Fruit fly (Drosophila melanogaster) whole organism, embryonic: ENCODE data around the gene Dhps.

Source experiments
- ATbp ChIP-seq: fragments of 200-800 bp; sonication (Bioruptor generic); optimal IDR thresholded peaks from 2 replicates; lab custom pipeline; 2017; ENCODE audit warnings: missing biosample characterization, mild to moderate bottlenecking, missing genetic modification characterization, missing genetic modification reagents
- Ada2b ChIP-seq: fragments of 200-800 bp; sonication (Bioruptor generic); IDR thresholded peaks from 2 replicates; pipeline ENCODE4 v1.3.6; 2022; ENCODE audit warnings: missing biosample characterization, missing genetic modification characterization
- Aef1 ChIP-seq: fragments of 200-800 bp; sonication (Bioruptor generic); IDR thresholded peaks from 3 replicates; pipeline ENCODE4 v1.3.6; 2022; ENCODE audit warnings: missing biosample characterization, missing genetic modification characterization
- Atf6 ChIP-seq: fragments of 200-800 bp; sonication (Bioruptor generic); IDR thresholded peaks from 2 replicates; pipeline ENCODE4 v1.3.6; 2022; ENCODE audit warnings: missing biosample characterization, missing genetic modification characterization
- Bdp1 ChIP-seq: fragments of 200-800 bp; sonication (Bioruptor generic); optimal IDR thresholded peaks from 3 replicates; lab custom pipeline; 2016; ENCODE audit warnings: missing biosample characterization, missing genetic modification characterization
- CG1233 ChIP-seq: fragments of 200-800 bp; sonication (Bioruptor generic); optimal IDR thresholded peaks from 4 replicates; lab custom pipeline; 2018; ENCODE audit warnings: missing biosample characterization, mild to moderate bottlenecking, missing genetic modification characterization
- CG12659 ChIP-seq: fragments of 200-800 bp; sonication (Bioruptor generic); optimal IDR thresholded peaks from 3 replicates; lab custom pipeline; 2017; ENCODE audit warnings: mild to moderate bottlenecking, missing biosample characterization, missing genetic modification reagents, missing genetic modification characterization
- CG14667 ChIP-seq: fragments of 200-800 bp; sonication (Bioruptor generic); IDR thresholded peaks from 2 replicates; pipeline ENCODE4 v1.3.6; 2022; ENCODE audit warnings: missing biosample characterization, missing genetic modification characterization
- CG14965 ChIP-seq: fragments of 200-800 bp; sonication (Bioruptor generic); optimal IDR thresholded peaks from 2 replicates; lab custom pipeline; 2016; ENCODE audit warnings: missing biosample characterization, missing genetic modification characterization, borderline replicate concordance
- CG15514 ChIP-seq: fragments of 200-800 bp; sonication (Bioruptor generic); optimal IDR thresholded peaks from 3 replicates; lab custom pipeline; 2017; ENCODE audit warnings: missing biosample characterization, missing genetic modification characterization, mild to moderate bottlenecking, moderate library complexity, missing genetic modification reagents
- CG16863 ChIP-seq: fragments of 200-800 bp; sonication (Bioruptor generic); optimal IDR thresholded peaks from 3 replicates; lab custom pipeline; 2016; ENCODE audit warnings: missing biosample characterization, missing genetic modification characterization
- CG17385 ChIP-seq: fragments of 200-800 bp; sonication (Bioruptor generic); optimal IDR thresholded peaks from 3 replicates; lab custom pipeline; 2018; ENCODE audit warnings: missing biosample characterization, mild to moderate bottlenecking, missing genetic modification characterization
- CG1792 ChIP-seq: fragments of 200-800 bp; sonication (Bioruptor generic); optimal IDR thresholded peaks from 2 replicates; lab custom pipeline; 2016; ENCODE audit warnings: missing biosample characterization, missing genetic modification characterization
- CG18011 ChIP-seq: fragments of 200-800 bp; sonication (Bioruptor generic); optimal IDR thresholded peaks from 2 replicates; lab custom pipeline; 2017; ENCODE audit warnings: missing biosample characterization, missing genetic modification characterization, mild to moderate bottlenecking, moderate library complexity, missing genotype
- CG3163 ChIP-seq: fragments of 200-800 bp; sonication (Bioruptor generic); optimal IDR thresholded peaks from 3 replicates; lab custom pipeline; 2016; ENCODE audit warnings: missing biosample characterization, missing genetic modification characterization
- CG34422 ChIP-seq: fragments of 200-800 bp; sonication (Bioruptor generic); IDR thresholded peaks from 3 replicates; pipeline ENCODE4 v1.3.6; 2022; ENCODE audit warnings: missing biosample characterization, missing genetic modification characterization
- CG4424 ChIP-seq: fragments of 200-800 bp; sonication (Bioruptor generic); optimal IDR thresholded peaks from 3 replicates; lab custom pipeline; 2016; ENCODE audit warnings: missing biosample characterization, missing genetic modification characterization
- CG4617 ChIP-seq: fragments of 200-800 bp; sonication (Bioruptor generic); optimal IDR thresholded peaks from 3 replicates; lab custom pipeline; 2016; ENCODE audit warnings: missing biosample characterization, missing genetic modification characterization, borderline replicate concordance
- CG4707 ChIP-seq: fragments of 200-800 bp; sonication (Bioruptor generic); optimal IDR thresholded peaks from 2 replicates; lab custom pipeline; 2018; ENCODE audit warnings: missing biosample characterization, mild to moderate bottlenecking, missing genetic modification characterization, moderate library complexity
- CG4820 ChIP-seq: fragments of 200-800 bp; sonication (Bioruptor generic); optimal IDR thresholded peaks from 3 replicates; lab custom pipeline; 2016; ENCODE audit warnings: missing biosample characterization, missing genetic modification characterization
- CG5180 ChIP-seq: fragments of 200-800 bp; sonication (Bioruptor generic); optimal IDR thresholded peaks from 3 replicates; lab custom pipeline; 2017; ENCODE audit warnings: missing biosample characterization, missing genetic modification characterization, mild to moderate bottlenecking, moderate library complexity, missing genetic modification reagents
- CG6765 ChIP-seq: fragments of 200-800 bp; sonication (Bioruptor generic); optimal IDR thresholded peaks from 3 replicates; lab custom pipeline; 2017; ENCODE audit warnings: missing biosample characterization, mild to moderate bottlenecking, missing genetic modification characterization
- CG8478 ChIP-seq: fragments of >200 bp; optimal IDR thresholded peaks from 2 replicates; lab custom pipeline; 2018
- CG8924 ChIP-seq: fragments of 200-800 bp; optimal IDR thresholded peaks from 3 replicates; lab custom pipeline; 2019; ENCODE audit warnings: missing biosample characterization, mild to moderate bottlenecking, missing genetic modification characterization, moderate library complexity
- CG9609 ChIP-seq: fragments of 200-800 bp; sonication (Bioruptor generic); optimal IDR thresholded peaks from 3 replicates; lab custom pipeline; 2016; ENCODE audit warnings: missing biosample characterization, missing genetic modification characterization
- Doc3 ChIP-seq: fragments of 200-800 bp; sonication (Bioruptor generic); IDR thresholded peaks from 3 replicates; pipeline ENCODE4 v1.3.6; 2022; ENCODE audit warnings: missing biosample characterization, missing genetic modification characterization; ENCODE audit not compliant: partially characterized antibody
- HHEX ChIP-seq: fragments of 200-800 bp; sonication (Bioruptor generic); optimal IDR thresholded peaks from 3 replicates; lab custom pipeline; 2017; ENCODE audit warnings: missing biosample characterization, mild to moderate bottlenecking, missing genetic modification characterization, missing genetic modification reagents
- HLH3B ChIP-seq: fragments of 200-800 bp; sonication (Bioruptor generic); IDR thresholded peaks from 2 replicates; pipeline ENCODE4 v1.3.6; 2022; ENCODE audit warnings: missing biosample characterization, missing genetic modification characterization
- Hr3 ChIP-seq: fragments of 200-800 bp; sonication (Bioruptor generic); optimal IDR thresholded peaks from 3 replicates; lab custom pipeline; 2016; ENCODE audit warnings: missing biosample characterization, missing genetic modification characterization
- Hr39 ChIP-seq: fragments of >200 bp; optimal IDR thresholded peaks from 2 replicates; lab custom pipeline; 2017
- MTF-1 ChIP-seq: fragments of 200-800 bp; sonication (Bioruptor generic); optimal IDR thresholded peaks from 2 replicates; lab custom pipeline; 2018; ENCODE audit warnings: missing biosample characterization, mild to moderate bottlenecking, missing genetic modification characterization, borderline replicate concordance
- Side ChIP-seq: fragments of 200-800 bp; sonication (Bioruptor generic); optimal IDR thresholded peaks from 2 replicates; lab custom pipeline; 2016; ENCODE audit warnings: missing biosample characterization, missing genetic modification characterization
- Sry-δ ChIP-seq: fragments of 200-800 bp; sonication (Bioruptor generic); optimal IDR thresholded peaks from 2 replicates; lab custom pipeline; 2016; ENCODE audit warnings: missing biosample characterization, missing genetic modification characterization
- al ChIP-seq: fragments of 200-800 bp; sonication (Bioruptor generic); IDR thresholded peaks from 2 replicates; pipeline ENCODE4 v1.3.6; 2022; ENCODE audit warnings: missing biosample characterization, missing genetic modification characterization
- aop ChIP-seq: fragments of 200-800 bp; sonication (Bioruptor generic); IDR thresholded peaks from 2 replicates; pipeline ENCODE4 v1.3.6; 2022; ENCODE audit warnings: missing biosample characterization, missing genetic modification characterization
- bab2 ChIP-seq: fragments of 200-800 bp; sonication (Bioruptor generic); optimal IDR thresholded peaks from 2 replicates; lab custom pipeline; 2016; ENCODE audit warnings: missing biosample characterization, missing genetic modification characterization
- crol ChIP-seq: fragments of 200-800 bp; sonication (Bioruptor generic); IDR thresholded peaks from 2 replicates; pipeline ENCODE4 v1.3.6; 2022; ENCODE audit warnings: missing biosample characterization, missing genetic modification characterization
- cwo ChIP-seq: fragments of 200-800 bp; sonication (Bioruptor generic); optimal IDR thresholded peaks from 3 replicates; lab custom pipeline; 2017; ENCODE audit warnings: missing biosample characterization, missing genetic modification characterization, mild to moderate bottlenecking, moderate library complexity, missing genetic modification reagents
- ewg ChIP-seq: fragments of 200-800 bp; sonication (Bioruptor generic); optimal IDR thresholded peaks from 3 replicates; lab custom pipeline; 2017; ENCODE audit warnings: mild to moderate bottlenecking, missing biosample characterization, missing genetic modification reagents, missing genetic modification characterization
- her ChIP-seq: fragments of 200-800 bp; sonication (Bioruptor generic); optimal IDR thresholded peaks from 2 replicates; lab custom pipeline; 2016; ENCODE audit warnings: missing biosample characterization, missing genetic modification characterization
- jing ChIP-seq: fragments of 200-800 bp; sonication (Bioruptor generic); optimal IDR thresholded peaks from 2 replicates; lab custom pipeline; 2018; ENCODE audit warnings: missing biosample characterization, mild to moderate bottlenecking, missing genetic modification characterization
- ken ChIP-seq: fragments of 200-800 bp; sonication (Bioruptor generic); IDR thresholded peaks from 3 replicates; pipeline ENCODE4 v1.3.6; 2022; ENCODE audit warnings: missing biosample characterization, missing genetic modification characterization
- org-1 ChIP-seq: fragments of 200-800 bp; sonication (Bioruptor generic); optimal IDR thresholded peaks from 2 replicates; lab custom pipeline; 2017; ENCODE audit warnings: missing biosample characterization, missing genetic modification characterization
- row ChIP-seq: fragments of 200-800 bp; sonication (Bioruptor generic); IDR thresholded peaks from 3 replicates; pipeline ENCODE4 v1.3.6; 2022; ENCODE audit warnings: missing biosample characterization, missing genetic modification characterization
- scrt ChIP-seq: fragments of 200-800 bp; sonication (Bioruptor generic); optimal IDR thresholded peaks from 2 replicates; lab custom pipeline; 2018; ENCODE audit warnings: missing biosample characterization, mild to moderate bottlenecking, missing genetic modification characterization, moderate library complexity
- stc ChIP-seq: fragments of 200-800 bp; sonication (Bioruptor generic); IDR thresholded peaks from 2 replicates; pipeline ENCODE4 v1.3.6; 2022; ENCODE audit warnings: missing biosample characterization, missing genetic modification characterization
- toy ChIP-seq: fragments of 200-800 bp; sonication (Bioruptor generic); IDR thresholded peaks from 2 replicates; pipeline ENCODE4 v1.3.6; 2022; ENCODE audit warnings: missing biosample characterization, missing genetic modification characterization
- ttk ChIP-seq: fragments of 200-800 bp; sonication (Bioruptor generic); IDR thresholded peaks from 2 replicates; pipeline ENCODE4 v2.1.2; 2022; ENCODE audit warnings: missing biosample characterization, missing genetic modification characterization
- vfl ChIP-seq: fragments of 200-800 bp; sonication (Bioruptor generic); optimal IDR thresholded peaks from 2 replicates; lab custom pipeline; 2016; ENCODE audit warnings: missing biosample characterization, missing genetic modification characterization
- vvl ChIP-seq: fragments of 200-800 bp; sonication (Bioruptor generic); IDR thresholded peaks from 2 replicates; pipeline ENCODE4 v1.3.6; 2022; ENCODE audit warnings: missing biosample characterization, missing genetic modification characterization
- zfh1 ChIP-seq: fragments of 200-800 bp; sonication (Bioruptor generic); IDR thresholded peaks from 3 replicates; pipeline ENCODE4 v1.3.6; 2022; ENCODE audit warnings: missing biosample characterization, missing genetic modification characterization

Dhps gene

DNA sequence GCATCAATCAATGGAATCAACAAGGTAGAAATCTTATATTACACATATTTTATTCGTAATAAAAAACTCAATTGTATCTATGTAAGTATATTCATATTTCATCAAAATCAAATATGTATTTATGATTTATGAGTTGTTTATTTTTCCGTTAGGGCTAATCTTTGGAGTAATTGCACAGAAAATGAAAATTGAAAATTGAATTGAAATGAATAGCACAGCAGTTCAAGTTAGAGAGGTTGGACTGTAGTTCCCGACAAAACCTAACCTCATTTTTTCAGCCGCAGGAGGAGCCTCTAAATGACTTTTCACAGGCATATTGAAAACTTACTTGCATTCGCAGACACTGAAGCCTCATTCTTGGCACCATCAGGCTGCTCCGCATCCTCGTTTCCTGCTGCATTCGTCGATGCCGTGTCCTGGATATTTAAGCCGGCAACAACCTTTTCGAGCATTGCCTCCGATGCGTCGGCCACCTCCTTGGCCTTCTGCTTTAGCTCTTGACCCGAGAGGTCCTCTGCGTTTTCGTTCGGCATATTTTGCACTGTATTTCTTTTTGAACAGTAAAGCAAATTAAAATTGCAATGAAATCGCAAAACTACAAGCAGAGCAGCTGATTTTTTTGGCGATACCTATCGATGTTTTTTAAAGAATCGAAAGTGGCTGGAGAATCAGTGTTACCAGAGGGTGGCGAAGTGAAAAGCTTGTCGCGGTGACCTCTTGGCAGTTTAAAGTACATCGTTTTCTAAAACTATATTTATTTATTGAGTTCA is 20.0 kb upstream of the Dhps start, which contains the start of gene Nmt (continued):
- TF ChIP-seq Side (no peak), CG9609 (GFP tag; lab: Kevin White, UChicago) (no peak), bab2 (GFP tag; lab: Kevin White, UChicago) (no peak), cwo (GFP tag; lab: Kevin White, UChicago) (no peak), vvl (peak; percentile 12; the same call in 1 of the 2 replicates), scrt (GFP tag; lab: Kevin White, UChicago) (no peak), CG5180 (GFP tag; lab: Kevin White, UChicago) (no peak), HHEX (no peak), CG8924 (no peak), row (GFP tag; lab: Robert Waterston, UW) (peak; percentile 71), CG15514 (peak; percentile 39), vfl (GFP tag; lab: Kevin White, UChicago) (no peak), CG1792 (no peak), Sry-δ (GFP tag; lab: Kevin White, UChicago) (peak; percentile 68), CG34422 (peak; percentile 68; the same call in 1 of the 3 replicates), CG4820 (no peak), CG17385 (GFP tag; lab: Kevin White, UChicago) (peak; percentile 17), stc (GFP tag; lab: Robert Waterston, UW) (no peak), CG12659 (GFP tag; lab: Kevin White, UChicago) (peak; percentile 6), CG16863 (GFP tag; lab: Kevin White, UChicago) (no peak), aop (GFP tag; lab: Robert Waterston, UW) (no peak), CG4617 (peak; percentile 20), MTF-1 (GFP tag; lab: Kevin White, UChicago) (no peak), CG14965 (GFP tag; lab: Kevin White, UChicago) (no peak), CG14667 (GFP tag; lab: Robert Waterston, UW) (peak; percentile 36; the same call in 1 of the 2 replicates), ATbp (no peak), Ada2b (GFP tag; lab: Robert Waterston, UW) (0 out of 2 replicates have a peak, but pooled peaks have one; percentile 36), CG1233 (no peak), Aef1 (GFP tag; lab: Robert Waterston, UW) (peak; percentile 55), CG4424 (GFP tag; lab: Kevin White, UChicago) (peak; percentile 27), Atf6 (peak; percentile 48; the same call in 1 of the 2 replicates), ken (GFP tag; lab: Robert Waterston, UW) (no peak), her (GFP tag; lab: Kevin White, UChicago) (no peak), Bdp1 (GFP tag; lab: Kevin White, UChicago) (no peak), zfh1 (GFP tag; lab: Robert Waterston, UW) (no peak), CG4707 (no peak), al (GFP tag; lab: Robert Waterston, UW) (no peak), Hr3 (GFP tag; lab: Kevin White, UChicago) (no peak), jing (GFP tag; lab: Kevin White, UChicago) (no peak), HLH3B (GFP tag; lab: Robert Waterston, UW) (no peak), ewg (no peak), CG18011 (GFP tag; lab: Kevin White, UChicago) (no peak), toy (GFP tag; lab: Robert Waterston, UW) (no peak), crol (GFP tag; lab: Robert Waterston, UW) (no peak), CG6765 (GFP tag; lab: Kevin White, UChicago) (no peak), ttk (no peak), CG3163 (GFP tag; lab: Kevin White, UChicago) (no peak), Doc3 (peak; percentile 67), Hr39 (no peak), CG8478 (lab: Kevin White, UChicago) (no peak), org-1 (no peak)
